Fruit fly (Drosophila melanogaster) whole organism: ENCODE data around the gene ATPsynC.

Source experiments
- Dll ChIP-seq: fragments of >200 bp; optimal IDR thresholded peaks from 2 replicates; lab custom pipeline; 2017
- psq ChIP-seq: fragments of >200 bp; optimal IDR thresholded peaks from 2 replicates; lab custom pipeline; 2017

dm6 chr3R:31243079-31243668 lies 23.7 kb upstream of the ATPsynC start:
- no peak for TF ChIP-seq psq (lab: Kevin White, UChicago)
- no peak for TF ChIP-seq Dll (lab: Kevin White, UChicago)
